Fruit fly (Drosophila melanogaster): ENCODE results near the gene CG3386.

Gene CG3386

dm6 chr3L:697724-698123 lies 15.5 kb upstream of the CG3386 start:
- TF ChIP-seq Tbp (GFP tag; optimal IDR thresholded peaks at IDR 0.05) (no peak), chinmo (GFP tag; IDR thresholded peaks at IDR 0.05; ENCODE audit: partially characterized antibody) (0 out of 4 replicates have a peak, but pooled peaks have one; percentile 60), chm (GFP tag; IDR thresholded peaks at IDR 0.05) (peak; percentile 31; the same call in 1 of the 2 replicates), Med (GFP tag) (peak; percentile 32), CG12769 (tag; optimal IDR thresholded peaks at IDR 0.05) (peak; percentile 86), CG13894 (tag; optimal IDR thresholded peaks at IDR 0.05) (peak; percentile 100), da (GFP tag; optimal IDR thresholded peaks at IDR 0.05) (no peak), nerfin-1 (tag; optimal IDR thresholded peaks at IDR 0.05) (peak; percentile 33), row (GFP tag; IDR thresholded peaks at IDR 0.05) (0 out of 3 replicates have a peak, but pooled peaks have one; percentile 5), sd (tag; optimal IDR thresholded peaks at IDR 0.05) (peak; percentile 84), CG8290 (GFP tag; optimal IDR thresholded peaks at IDR 0.05) (no peak), CG8290 (tag; optimal IDR thresholded peaks at IDR 0.05) (peak in 1 of 2 experiments; percentile 38), Deaf1 (tag; optimal IDR thresholded peaks at IDR 0.05) (peak; percentile 83), az2 (GFP tag; optimal IDR thresholded peaks at IDR 0.05) (no peak), Bteb2 (GFP tag; optimal IDR thresholded peaks at IDR 0.05) (no peak), cg (GFP tag; optimal IDR thresholded peaks at IDR 0.05) (peak; percentile 31), CG10543 (GFP tag; optimal IDR thresholded peaks at IDR 0.05) (peak; percentile 1), ken (GFP tag; IDR thresholded peaks at IDR 0.05) (no peak), pros (GFP tag; optimal IDR thresholded peaks at IDR 0.05) (peak; percentile 18), CG2199 (GFP tag; IDR thresholded peaks at IDR 0.05) (0 out of 3 replicates have a peak, but pooled peaks have one; percentile 23), cad (GFP tag; optimal IDR thresholded peaks at IDR 0.05) (peak; percentile 4)

- no peak for TF ChIP-seq grau (tag; optimal IDR thresholded peaks at IDR 0.05)
- TF ChIP-seq CG7372 (GFP tag; IDR thresholded peaks at IDR 0.05), result no peak
- TF ChIP-seq CG14441 (GFP tag; IDR thresholded peaks at IDR 0.05), result no peak
- no peak for TF ChIP-seq ssp (GFP tag; IDR thresholded peaks at IDR 0.05)
- no peak for TF ChIP-seq CG6254 (GFP tag; optimal IDR thresholded peaks at IDR 0.05)
- peak; percentile 36; the same call in 1 of the 2 replicates for TF ChIP-seq onecut (GFP tag; IDR thresholded peaks at IDR 0.05)
- TF ChIP-seq Meics (GFP tag; optimal IDR thresholded peaks at IDR 0.05), result no peak
- TF ChIP-seq seq (GFP tag; IDR thresholded peaks at IDR 0.05), result no peak
- TF ChIP-seq CG10979 (tag; optimal IDR thresholded peaks at IDR 0.05), result no peak
- TF ChIP-seq CTCF (GFP tag; optimal IDR thresholded peaks at IDR 0.05), result no peak
- TF ChIP-seq crol (GFP tag; IDR thresholded peaks at IDR 0.05), result peak; percentile 64; the same call in 1 of the 2 replicates
- TF ChIP-seq vfl (GFP tag; optimal IDR thresholded peaks at IDR 0.05), result no peak
- peak; percentile 80 for TF ChIP-seq D (optimal IDR thresholded peaks at IDR 0.05)
- no peak for TF ChIP-seq D (GFP tag; optimal IDR thresholded peaks at IDR 0.05)
- TF ChIP-seq CG7839 (tag; optimal IDR thresholded peaks at IDR 0.05), result no peak
- no peak for TF ChIP-seq CG2875 (GFP tag; optimal IDR thresholded peaks at IDR 0.05)
- TF ChIP-seq CG17361 (GFP tag; IDR thresholded peaks at IDR 0.05), result peak; percentile 5; the same call in 1 of the 3 replicates
- TF ChIP-seq zen (tag; optimal IDR thresholded peaks at IDR 0.05), result no peak
These were observed 14.8 kb upstream of the CG3386 start for dm6 chr3L:697055-697427.

- peak; percentile 96 for TF ChIP-seq CG6854 (GFP tag; optimal IDR thresholded peaks at IDR 0.05)
- TF ChIP-seq ranshi (GFP tag; IDR thresholded peaks at IDR 0.05), result peak; percentile 97
- TF ChIP-seq CG14860 (GFP tag; IDR thresholded peaks at IDR 0.05; ENCODE audit: partially characterized antibody), result no peak
- TF ChIP-seq CG3281 (GFP tag; optimal IDR thresholded peaks at IDR 0.05), result peak; percentile 95
- peak; percentile 89 for TF ChIP-seq CG12155 (GFP tag; optimal IDR thresholded peaks at IDR 0.05)
- TF ChIP-seq Usf (GFP tag; optimal IDR thresholded peaks at IDR 0.05), result peak; percentile 89
- TF ChIP-seq CG2678 (tag; optimal IDR thresholded peaks at IDR 0.05), result peak; percentile 97
- no peak for TF ChIP-seq CG16813 (GFP tag; IDR thresholded peaks at IDR 0.05; ENCODE audit: partially characterized antibody)
- peak; percentile 96 for TF ChIP-seq CG14441 (GFP tag; IDR thresholded peaks at IDR 0.05)
- TF ChIP-seq Dek (tag; optimal IDR thresholded peaks at IDR 0.05), result peak; percentile 93
- peak; percentile 26 for TF ChIP-seq tx (GFP tag; optimal IDR thresholded peaks at IDR 0.05)
- TF ChIP-seq CG18011 (GFP tag; optimal IDR thresholded peaks at IDR 0.05), result peak; percentile 74
- TF ChIP-seq Nf-YA (GFP tag; IDR thresholded peaks at IDR 0.05), result peak; percentile 89
These were observed 14.3 kb upstream of the CG3386 start for dm6 chr3L:696404-697054.
